Fruit fly (Drosophila melanogaster) whole organism, embryonic: ENCODE data around the gene Lcp65Ab1.

Source experiments
- Atf-2 ChIP-seq: fragments of 200-800 bp; sonication (Bioruptor generic); optimal IDR thresholded peaks from 2 replicates; lab custom pipeline; 2016; ENCODE audit warnings: missing biosample characterization, missing genetic modification characterization
- CG11456 ChIP-seq: fragments of 200-800 bp; sonication (Bioruptor generic); IDR thresholded peaks from 3 replicates; pipeline ENCODE4 v1.3.6; 2022; ENCODE audit warnings: missing biosample characterization, missing genetic modification characterization
- CG14667 ChIP-seq: fragments of 200-800 bp; sonication (Bioruptor generic); IDR thresholded peaks from 2 replicates; pipeline ENCODE4 v1.3.6; 2022; ENCODE audit warnings: missing biosample characterization, missing genetic modification characterization
- CG14965 ChIP-seq: fragments of 200-800 bp; sonication (Bioruptor generic); optimal IDR thresholded peaks from 2 replicates; lab custom pipeline; 2016; ENCODE audit warnings: missing biosample characterization, missing genetic modification characterization, borderline replicate concordance
- CG15514 ChIP-seq: fragments of 200-800 bp; sonication (Bioruptor generic); optimal IDR thresholded peaks from 3 replicates; lab custom pipeline; 2017; ENCODE audit warnings: missing biosample characterization, missing genetic modification characterization, mild to moderate bottlenecking, moderate library complexity, missing genetic modification reagents
- CG17359 ChIP-seq: fragments of 200-800 bp; sonication (Bioruptor generic); optimal IDR thresholded peaks from 3 replicates; lab custom pipeline; 2018; ENCODE audit warnings: missing biosample characterization, mild to moderate bottlenecking, missing genetic modification characterization, moderate library complexity
- CG17568 ChIP-seq: fragments of 200-800 bp; sonication (Bioruptor generic); optimal IDR thresholded peaks from 2 replicates; lab custom pipeline; 2018; ENCODE audit warnings: missing biosample characterization, mild to moderate bottlenecking, missing genetic modification characterization, moderate library complexity
- CG17829 ChIP-seq: fragments of 200-800 bp; optimal IDR thresholded peaks from 2 replicates; lab custom pipeline; 2019; ENCODE audit warnings: missing biosample characterization, mild to moderate bottlenecking, missing genetic modification characterization, moderate library complexity
- CG1792 ChIP-seq: fragments of 200-800 bp; sonication (Bioruptor generic); optimal IDR thresholded peaks from 2 replicates; lab custom pipeline; 2016; ENCODE audit warnings: missing biosample characterization, missing genetic modification characterization
- CG18599 ChIP-seq: fragments of 200-800 bp; sonication (Bioruptor generic); optimal IDR thresholded peaks from 3 replicates; lab custom pipeline; 2017; ENCODE audit warnings: missing biosample characterization, missing genetic modification characterization, mild to moderate bottlenecking, moderate library complexity, missing genetic modification reagents
- CG31365 ChIP-seq: fragments of 200-800 bp; sonication (Bioruptor generic); optimal IDR thresholded peaks from 2 replicates; lab custom pipeline; 2018; ENCODE audit warnings: missing biosample characterization, mild to moderate bottlenecking, missing genetic modification characterization
- CG3995 ChIP-seq: fragments of 200-800 bp; sonication (Bioruptor generic); optimal IDR thresholded peaks from 3 replicates; lab custom pipeline; 2016; ENCODE audit warnings: missing biosample characterization, missing genetic modification characterization
- CG4854 ChIP-seq: fragments of 200-800 bp; sonication (Bioruptor generic); optimal IDR thresholded peaks from 2 replicates; lab custom pipeline; 2016; ENCODE audit warnings: missing biosample characterization, missing genetic modification characterization, inconsistent platforms
- CG6175 ChIP-seq: fragments of 200-800 bp; sonication (Bioruptor generic); IDR thresholded peaks from 3 replicates; pipeline ENCODE4 v1.3.6; 2022; ENCODE audit warnings: missing biosample characterization, missing genetic modification characterization
- CG6654 ChIP-seq: fragments of 200-800 bp; sonication (Bioruptor generic); optimal IDR thresholded peaks from 2 replicates; lab custom pipeline; 2017; ENCODE audit warnings: missing biosample characterization, mild to moderate bottlenecking, missing genetic modification characterization
- CG6683 ChIP-seq: fragments of 200-800 bp; sonication (Bioruptor generic); optimal IDR thresholded peaks from 2 replicates; lab custom pipeline; 2017; ENCODE audit warnings: missing biosample characterization, mild to moderate bottlenecking, missing genetic modification characterization, missing genetic modification reagents
- CG6854 ChIP-seq: fragments of 200-800 bp; sonication (Bioruptor generic); optimal IDR thresholded peaks from 3 replicates; lab custom pipeline; 2017; ENCODE audit warnings: missing biosample characterization, mild to moderate bottlenecking, missing genetic modification characterization
- CG7271 ChIP-seq: fragments of 200-800 bp; sonication (Bioruptor generic); optimal IDR thresholded peaks from 2 replicates; lab custom pipeline; 2018; ENCODE audit warnings: missing biosample characterization, mild to moderate bottlenecking, missing genetic modification characterization, moderate library complexity
- CG7556 ChIP-seq: fragments of 200-800 bp; sonication (Bioruptor generic); optimal IDR thresholded peaks from 2 replicates; lab custom pipeline; 2017; ENCODE audit warnings: missing biosample characterization, mild to moderate bottlenecking, missing genetic modification characterization
- CG7745 ChIP-seq: fragments of 200-800 bp; sonication (Bioruptor generic); optimal IDR thresholded peaks from 2 replicates; lab custom pipeline; 2018; ENCODE audit warnings: missing biosample characterization, mild to moderate bottlenecking, missing genetic modification characterization, moderate library complexity
- CG7786 ChIP-seq: fragments of 200-800 bp; sonication (Bioruptor generic); optimal IDR thresholded peaks from 2 replicates; lab custom pipeline; 2016; ENCODE audit warnings: missing biosample characterization, missing genetic modification characterization
- CG7963 ChIP-seq: fragments of 200-800 bp; sonication (Bioruptor generic); IDR thresholded peaks from 3 replicates; pipeline ENCODE4 v1.3.6; 2022; ENCODE audit warnings: missing biosample characterization, missing genetic modification characterization; ENCODE audit not compliant: partially characterized antibody
- CG7987 ChIP-seq: fragments of 200-800 bp; sonication (Bioruptor generic); optimal IDR thresholded peaks from 2 replicates; lab custom pipeline; 2018; ENCODE audit warnings: missing biosample characterization, mild to moderate bottlenecking, missing genetic modification characterization, moderate library complexity
- CG8089 ChIP-seq: fragments of 200-800 bp; sonication (Bioruptor generic); optimal IDR thresholded peaks from 3 replicates; lab custom pipeline; 2016; ENCODE audit warnings: missing biosample characterization, missing genetic modification characterization
- CTCF ChIP-seq: fragments of 200-800 bp; sonication (Bioruptor generic); optimal IDR thresholded peaks from 2 replicates; lab custom pipeline; 2017; ENCODE audit warnings: missing biosample characterization, mild to moderate bottlenecking, missing genetic modification characterization, moderate library complexity
- D ChIP-seq, 2 experiments: fragments of 200-800 bp in 1 of 2; fragments of >200 bp in 1 of 2; sonication (Bioruptor generic) in 1 of 2; optimal IDR thresholded peaks; 2 replicates in 1 of 2; 3 replicates in 1 of 2; lab custom pipeline; 2017; ENCODE audit warnings: mild to moderate bottlenecking in 1 of 2, missing biosample characterization in 1 of 2, missing genetic modification characterization in 1 of 2, missing genetic modification reagents in 1 of 2
- Drgx ChIP-seq: fragments of 200-800 bp; sonication (Bioruptor generic); IDR thresholded peaks from 2 replicates; pipeline ENCODE4 v1.3.6; 2022; ENCODE audit warnings: missing biosample characterization, missing genetic modification characterization
- Fer2 ChIP-seq: fragments of 200-800 bp; sonication (Bioruptor generic); optimal IDR thresholded peaks from 2 replicates; lab custom pipeline; 2018; ENCODE audit warnings: missing biosample characterization, mild to moderate bottlenecking, missing genetic modification characterization, moderate library complexity
- Hey ChIP-seq: fragments of 200-800 bp; sonication (Bioruptor generic); optimal IDR thresholded peaks from 3 replicates; lab custom pipeline; 2018; ENCODE audit warnings: missing biosample characterization, mild to moderate bottlenecking, missing genetic modification characterization
- Med ChIP-seq: fragments of 200-800 bp; sonication (Bioruptor generic); peaks from one replicate; lab custom pipeline; 2016; ENCODE audit warnings: missing biosample characterization, missing genetic modification characterization, mild to moderate bottlenecking, inconsistent platforms, moderate library complexity
- NFAT ChIP-seq: fragments of 200-800 bp; sonication (Bioruptor generic); IDR thresholded peaks from 2 replicates; pipeline ENCODE4 v1.3.6; 2022; ENCODE audit warnings: missing biosample characterization, missing genetic modification characterization
- Sox100B ChIP-seq: fragments of 200-800 bp; sonication (Bioruptor generic); optimal IDR thresholded peaks from 3 replicates; lab custom pipeline; 2018; ENCODE audit warnings: missing biosample characterization, mild to moderate bottlenecking, missing genetic modification characterization
- Taf1 ChIP-seq: fragments of 200-800 bp; sonication (Bioruptor generic); IDR thresholded peaks from 2 replicates; pipeline ENCODE4 v1.3.6; 2022; ENCODE audit warnings: missing biosample characterization, missing genetic modification characterization
- Xrp1 ChIP-seq: fragments of 200-800 bp; sonication (Bioruptor generic); IDR thresholded peaks from 2 replicates; pipeline ENCODE4 v1.3.6; 2022; ENCODE audit warnings: missing biosample characterization, missing genetic modification characterization
- bsh ChIP-seq, 2 experiments: fragments of 200-800 bp; sonication (Bioruptor generic); optimal IDR thresholded peaks; 2 replicates each; lab custom pipeline; 2017 to 2018; ENCODE audit warnings: mild to moderate bottlenecking in 2 of 2, missing biosample characterization in 2 of 2, missing genetic modification characterization in 2 of 2, moderate library complexity in 1 of 2
- cas ChIP-seq: fragments of 200-800 bp; sonication (Bioruptor generic); IDR thresholded peaks from 2 replicates; pipeline ENCODE4 v1.3.6; 2022; ENCODE audit warnings: missing biosample characterization, missing genetic modification characterization
- caup ChIP-seq: fragments of 200-800 bp; sonication (Bioruptor generic); optimal IDR thresholded peaks from 3 replicates; lab custom pipeline; 2017; ENCODE audit warnings: missing biosample characterization, mild to moderate bottlenecking, missing genetic modification characterization, moderate library complexity; ENCODE audit not compliant: severe bottlenecking
- crp ChIP-seq, 2 experiments: fragments of 200-800 bp; sonication (Bioruptor generic); optimal IDR thresholded peaks; 2 replicates in 1 of 2; 3 replicates in 1 of 2; lab custom pipeline; 2017; ENCODE audit warnings: missing biosample characterization in 2 of 2, missing genetic modification characterization in 2 of 2, mild to moderate bottlenecking in 1 of 2, moderate library complexity in 1 of 2
- dmrt99B ChIP-seq: fragments of 200-800 bp; sonication (Bioruptor generic); optimal IDR thresholded peaks from 2 replicates; lab custom pipeline; 2018; ENCODE audit warnings: missing biosample characterization, mild to moderate bottlenecking, missing genetic modification characterization, moderate library complexity
- fd102C ChIP-seq: fragments of 200-800 bp; sonication (Bioruptor generic); optimal IDR thresholded peaks from 2 replicates; lab custom pipeline; 2018; ENCODE audit warnings: missing biosample characterization, mild to moderate bottlenecking, missing genetic modification characterization, moderate library complexity
- her ChIP-seq: fragments of 200-800 bp; sonication (Bioruptor generic); optimal IDR thresholded peaks from 2 replicates; lab custom pipeline; 2016; ENCODE audit warnings: missing biosample characterization, missing genetic modification characterization
- insv ChIP-seq, 2 experiments: fragments of 200-800 bp; sonication (Bioruptor generic); optimal IDR thresholded peaks; 3 replicates each; lab custom pipeline; 2016 to 2018; ENCODE audit warnings: missing biosample characterization in 2 of 2, missing genetic modification characterization in 2 of 2
- klu ChIP-seq: fragments of 200-800 bp; sonication (Bioruptor generic); IDR thresholded peaks from 2 replicates; pipeline ENCODE4 v1.3.6; 2022; ENCODE audit warnings: missing biosample characterization, missing genetic modification characterization
- knrl ChIP-seq: fragments of 200-800 bp; sonication (Bioruptor generic); IDR thresholded peaks from 3 replicates; pipeline ENCODE4 v1.3.6; 2022; ENCODE audit warnings: missing biosample characterization, missing genetic modification characterization; ENCODE audit not compliant: partially characterized antibody
- luna ChIP-seq: fragments of 200-800 bp; sonication (Bioruptor generic); optimal IDR thresholded peaks from 2 replicates; lab custom pipeline; 2016; ENCODE audit warnings: missing biosample characterization, missing genetic modification characterization
- row ChIP-seq: fragments of 200-800 bp; sonication (Bioruptor generic); IDR thresholded peaks from 3 replicates; pipeline ENCODE4 v1.3.6; 2022; ENCODE audit warnings: missing biosample characterization, missing genetic modification characterization
- salm ChIP-seq: fragments of 200-800 bp; sonication (Bioruptor generic); optimal IDR thresholded peaks from 2 replicates; lab custom pipeline; 2018; ENCODE audit warnings: missing biosample characterization, mild to moderate bottlenecking, missing genetic modification characterization
- sens ChIP-seq: fragments of 200-800 bp; sonication (Bioruptor generic); peaks from one replicate; lab custom pipeline; 2016; ENCODE audit warnings: missing biosample characterization, missing genetic modification characterization
- slp2 ChIP-seq: fragments of 200-800 bp; sonication (Bioruptor generic); optimal IDR thresholded peaks from 2 replicates; lab custom pipeline; 2016; ENCODE audit warnings: missing biosample characterization, missing genetic modification characterization
- ttk ChIP-seq: fragments of 200-800 bp; sonication (Bioruptor generic); IDR thresholded peaks from 2 replicates; pipeline ENCODE4 v2.1.2; 2022; ENCODE audit warnings: missing biosample characterization, missing genetic modification characterization
- tup ChIP-seq: fragments of 200-800 bp; sonication (Bioruptor generic); optimal IDR thresholded peaks from 2 replicates; lab custom pipeline; 2016; ENCODE audit warnings: missing biosample characterization, mild to moderate bottlenecking, missing genetic modification characterization, moderate library complexity

Lcp65Ab1 gene

dm6 chr3L:6159863-6160262 lies 10.5 kb downstream of the Lcp65Ab1 start (continued):
- TF ChIP-seq Xrp1 (peak; percentile 26; the same call in 1 of the 2 replicates), CG18599 (GFP tag; lab: Kevin White, UChicago) (no peak), caup (GFP tag; lab: Kevin White, UChicago) (no peak), CTCF (GFP tag; lab: Kevin White, UChicago) (no peak), cas (GFP tag; lab: Robert Waterston, UW) (no peak), CG7745 (no peak), slp2 (GFP tag; lab: Kevin White, UChicago) (no peak), CG31365 (no peak), CG6654 (GFP tag; lab: Kevin White, UChicago) (no peak), CG11456 (GFP tag; lab: Robert Waterston, UW) (no peak), insv (GFP tag; optimal IDR thresholded peaks at IDR 0.05; lab: Kevin White, UChicago) (no peak), CG4854 (no peak), CG1792 (GFP tag; lab: Kevin White, UChicago) (no peak), Hey (tag; lab: Kevin White, UChicago) (no peak), Drgx (GFP tag; lab: Robert Waterston, UW) (no peak), CG6175 (GFP tag; lab: Robert Waterston, UW) (no peak), Atf-2 (GFP tag; lab: Kevin White, UChicago) (no peak), knrl (GFP tag; lab: Robert Waterston, UW) (no peak), CG7987 (GFP tag; lab: Kevin White, UChicago) (no peak), salm (no peak), Med (GFP tag; lab: Kevin White, UChicago) (no peak), dmrt99B (tag; lab: Kevin White, UChicago) (peak; percentile 36), luna (no peak), CG14667 (no peak), CG17359 (tag; lab: Kevin White, UChicago) (peak; percentile 2), CG17568 (GFP tag; lab: Kevin White, UChicago) (no peak), CG6854 (no peak), Sox100B (GFP tag; lab: Kevin White, UChicago) (peak; percentile 42), crp (GFP tag; optimal IDR thresholded peaks at IDR 0.05; lab: Kevin White, UChicago) (no peak), Fer2 (tag; lab: Kevin White, UChicago) (no peak), sens (GFP tag; lab: Kevin White, UChicago) (peak; percentile 55), klu (no peak), CG7271 (tag; lab: Kevin White, UChicago) (no peak), row (GFP tag; lab: Robert Waterston, UW) (0 out of 3 replicates have a peak, but pooled peaks have one; percentile 20), CG8089 (GFP tag; lab: Kevin White, UChicago) (no peak), CG15514 (GFP tag; lab: Kevin White, UChicago) (no peak), CG6683 (GFP tag; lab: Kevin White, UChicago) (no peak), her (no peak), CG3995 (GFP tag; lab: Kevin White, UChicago) (no peak), NFAT (no peak), fd102C (GFP tag; lab: Kevin White, UChicago) (no peak), CG7963 (GFP tag; lab: Robert Waterston, UW) (no peak), bsh (GFP tag; optimal IDR thresholded peaks at IDR 0.05; lab: Kevin White, UChicago) (peak in 1 of 2 experiments; percentile 17), CG17829 (tag; lab: Kevin White, UChicago) (no peak), CG7786 (no peak), tup (no peak), D (optimal IDR thresholded peaks at IDR 0.05; lab: Kevin White, UChicago) (no peak), D (GFP tag; optimal IDR thresholded peaks at IDR 0.05; lab: Kevin White, UChicago) (peak; percentile 0), CG7556 (GFP tag; lab: Kevin White, UChicago) (peak; percentile 43), CG14965 (GFP tag; lab: Kevin White, UChicago) (no peak), Taf1 (GFP tag; lab: Robert Waterston, UW) (no peak), ttk (GFP tag; lab: Robert Waterston, UW) (no peak)
